Fruit fly (Drosophila melanogaster) S2 (cell line): ENCODE results near the gene CG46025.

Experiments
- CG8478 ChIP-seq: fragments of >200 bp; optimal IDR thresholded peaks from 2 replicates; lab custom pipeline; 2018
- CTCF ChIP-seq, 2 experiments: fragments of >200 bp; optimal IDR thresholded peaks; 2 replicates each; lab custom pipeline; 2018

dm6 chr2L:7753874-7754273, at the start of gene CG46025:
- TF ChIP-seq CG8478 (lab: Kevin White, UChicago) (no peak), CTCF (optimal IDR thresholded peaks at IDR 0.05; lab: Kevin White, UChicago) (no peak)
